Fruit fly (Drosophila melanogaster) whole organism, adult: ENCODE measurements around the gene cerv.

Experiments
- CG11617 ChIP-seq: fragments of 200-800 bp; sonication (Bioruptor generic); optimal IDR thresholded peaks from 2 replicates; lab custom pipeline; 2017; ENCODE audit warnings: mild to moderate bottlenecking, missing biosample characterization, missing genetic modification reagents, missing genetic modification characterization
- CG12768 ChIP-seq: fragments of 200-800 bp; sonication (Bioruptor generic); optimal IDR thresholded peaks from 2 replicates; lab custom pipeline; 2017; ENCODE audit warnings: missing biosample characterization, missing genetic modification characterization, mild to moderate bottlenecking, moderate library complexity, missing genetic modification reagents
- CG14711 ChIP-seq: fragments of 200-800 bp; sonication (Bioruptor generic); optimal IDR thresholded peaks from 2 replicates; lab custom pipeline; 2018; ENCODE audit warnings: missing biosample characterization, mild to moderate bottlenecking, missing genetic modification characterization, moderate library complexity
- CG1620 ChIP-seq: fragments of 200-800 bp; sonication (Bioruptor generic); optimal IDR thresholded peaks from 2 replicates; lab custom pipeline; 2016; ENCODE audit warnings: missing biosample characterization, missing genetic modification characterization
- CG33017 ChIP-seq: fragments of 200-800 bp; sonication (Bioruptor generic); optimal IDR thresholded peaks from 2 replicates; lab custom pipeline; 2018; ENCODE audit warnings: missing biosample characterization, mild to moderate bottlenecking, missing genetic modification characterization, moderate library complexity
- CG5204 ChIP-seq: fragments of 200-800 bp; sonication (Bioruptor generic); optimal IDR thresholded peaks from 2 replicates; lab custom pipeline; 2016; ENCODE audit warnings: missing biosample characterization, missing genetic modification characterization
- CG7045 ChIP-seq: fragments of 200-800 bp; sonication (Bioruptor generic); optimal IDR thresholded peaks from 2 replicates; lab custom pipeline; 2017; ENCODE audit warnings: missing biosample characterization, mild to moderate bottlenecking, missing genetic modification characterization
- CG7101 ChIP-seq: fragments of 200-800 bp; sonication (Bioruptor generic); optimal IDR thresholded peaks from 2 replicates; lab custom pipeline; 2018; ENCODE audit warnings: missing biosample characterization, mild to moderate bottlenecking, missing genetic modification characterization, moderate library complexity
- Clk ChIP-seq: fragments of 200-800 bp; sonication (Bioruptor generic); optimal IDR thresholded peaks from 2 replicates; lab custom pipeline; 2017; ENCODE audit warnings: missing biosample characterization, missing genetic modification characterization
- Crg-1 ChIP-seq: fragments of 200-800 bp; sonication (Bioruptor generic); optimal IDR thresholded peaks from 2 replicates; lab custom pipeline; 2016; ENCODE audit warnings: missing biosample characterization, missing genetic modification characterization
- Hr96 ChIP-seq: fragments of 200-800 bp; sonication (Bioruptor generic); optimal IDR thresholded peaks from 2 replicates; lab custom pipeline; 2016; ENCODE audit warnings: missing biosample characterization, missing genetic modification characterization
- Mnt ChIP-seq: fragments of 200-800 bp; sonication (Bioruptor generic); optimal IDR thresholded peaks from 2 replicates; lab custom pipeline; 2016; ENCODE audit warnings: missing biosample characterization, mild to moderate bottlenecking, missing genetic modification characterization
- bab1 ChIP-seq: fragments of 200-800 bp; sonication (Bioruptor generic); optimal IDR thresholded peaks from 3 replicates; lab custom pipeline; 2019; ENCODE audit warnings: missing biosample characterization, mild to moderate bottlenecking, missing genetic modification characterization, moderate library complexity
- cic ChIP-seq: fragments of 200-800 bp; sonication (Bioruptor generic); optimal IDR thresholded peaks from 2 replicates; lab custom pipeline; 2017; ENCODE audit warnings: missing biosample characterization, mild to moderate bottlenecking, missing genetic modification characterization, moderate library complexity
- cnc ChIP-seq, 2 experiments: fragments of >200 bp; optimal IDR thresholded peaks; 2 replicates each; lab custom pipeline; 2017
- kay ChIP-seq: fragments of 200-800 bp; sonication (Bioruptor generic); peaks from one replicate; lab custom pipeline; 2016; ENCODE audit warnings: missing biosample characterization, missing genetic modification characterization, borderline replicate concordance
- ovo ChIP-seq: fragments of 200-800 bp; sonication (Bioruptor generic); optimal IDR thresholded peaks from 2 replicates; lab custom pipeline; 2016; ENCODE audit warnings: missing biosample characterization, missing genetic modification characterization
- pad ChIP-seq: fragments of 200-800 bp; sonication (Bioruptor generic); optimal IDR thresholded peaks from 3 replicates; lab custom pipeline; 2017; ENCODE audit warnings: missing biosample characterization, missing genetic modification characterization, mild to moderate bottlenecking, moderate library complexity, missing genetic modification reagents
- tj ChIP-seq: fragments of 200-800 bp; sonication (Bioruptor generic); optimal IDR thresholded peaks from 3 replicates; lab custom pipeline; 2017; ENCODE audit warnings: missing biosample characterization, mild to moderate bottlenecking, missing genetic modification characterization, moderate library complexity
- toe ChIP-seq: fragments of 200-800 bp; sonication (Bioruptor generic); optimal IDR thresholded peaks from 2 replicates; lab custom pipeline; 2016; ENCODE audit warnings: missing biosample characterization, missing genetic modification characterization

The cerv gene

dm6 chrX:15532062-15532461 is 45.9 kb downstream of the cerv start:
- TF ChIP-seq bab1 (GFP tag; lab: Kevin White, UChicago) (no peak), cnc (optimal IDR thresholded peaks at IDR 0.05; lab: Kevin White, UChicago) (no peak), pad (GFP tag; lab: Kevin White, UChicago) (no peak), toe (GFP tag; lab: Kevin White, UChicago) (no peak)

DNA sequence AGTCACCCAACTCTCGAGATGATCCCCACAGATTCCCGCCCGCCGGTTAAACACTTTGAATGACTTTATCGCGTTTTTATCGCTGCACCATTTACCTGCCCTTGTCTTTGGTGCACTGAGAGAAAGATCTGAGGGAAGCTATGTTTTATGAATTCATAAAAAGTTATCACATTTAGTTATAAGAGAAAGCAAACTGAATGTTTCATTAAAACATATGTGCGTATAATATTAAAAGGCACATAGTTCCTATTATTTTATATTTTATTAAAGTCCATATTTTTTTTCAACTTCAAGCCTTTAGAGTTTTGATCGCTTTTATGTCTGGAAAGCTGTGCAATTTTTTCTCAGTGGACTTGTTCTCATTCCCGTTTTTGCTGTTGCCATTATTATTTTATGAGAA is 47.6 kb downstream of the cerv start:
- TF ChIP-seq toe (GFP tag; lab: Kevin White, UChicago) = no peak
- no peak for TF ChIP-seq CG33017 (tag; lab: Kevin White, UChicago)
- TF ChIP-seq bab1 (GFP tag; lab: Kevin White, UChicago) = no peak
- TF ChIP-seq CG7101 = no peak
- no peak for TF ChIP-seq cnc (optimal IDR thresholded peaks at IDR 0.05; lab: Kevin White, UChicago)
- no peak for TF ChIP-seq CG11617
- no peak for TF ChIP-seq tj (GFP tag; lab: Kevin White, UChicago)
- TF ChIP-seq CG1620 (GFP tag; lab: Kevin White, UChicago) = no peak
- no peak for TF ChIP-seq Crg-1 (GFP tag; lab: Kevin White, UChicago)
- no peak for TF ChIP-seq CG7045 (GFP tag; lab: Kevin White, UChicago)
- peak; percentile 4 for TF ChIP-seq CG14711 (tag; lab: Kevin White, UChicago)
- TF ChIP-seq CG5204 (GFP tag; lab: Kevin White, UChicago) = peak; percentile 24
- TF ChIP-seq Hr96 (GFP tag; lab: Kevin White, UChicago) = peak; percentile 16
- no peak for TF ChIP-seq ovo (GFP tag; lab: Kevin White, UChicago)
- TF ChIP-seq Clk = no peak
- no peak for TF ChIP-seq cic (GFP tag; lab: Kevin White, UChicago)
- no peak for TF ChIP-seq pad (GFP tag; lab: Kevin White, UChicago)
- no peak for TF ChIP-seq kay (GFP tag; lab: Kevin White, UChicago)
- no peak for TF ChIP-seq Mnt (GFP tag; lab: Kevin White, UChicago)
- no peak for TF ChIP-seq CG12768 (GFP tag; lab: Kevin White, UChicago)

dm6 chrX:15529958-15530357 is 48.0 kb downstream of the cerv start:
- TF ChIP-seq CG12768 (GFP tag; lab: Kevin White, UChicago) (no peak), CG7101 (no peak), kay (GFP tag; lab: Kevin White, UChicago) (no peak), pad (GFP tag; lab: Kevin White, UChicago) (no peak), CG14711 (tag; lab: Kevin White, UChicago) (no peak), toe (GFP tag; lab: Kevin White, UChicago) (no peak), CG11617 (no peak), Clk (no peak), CG33017 (tag; lab: Kevin White, UChicago) (no peak), cic (GFP tag; lab: Kevin White, UChicago) (no peak), ovo (GFP tag; lab: Kevin White, UChicago) (no peak), tj (GFP tag; lab: Kevin White, UChicago) (no peak), bab1 (GFP tag; lab: Kevin White, UChicago) (no peak), CG7045 (GFP tag; lab: Kevin White, UChicago) (no peak), cnc (optimal IDR thresholded peaks at IDR 0.05; lab: Kevin White, UChicago) (no peak), CG1620 (GFP tag; lab: Kevin White, UChicago) (no peak), Mnt (GFP tag; lab: Kevin White, UChicago) (no peak)

- no peak for TF ChIP-seq toe (GFP tag; lab: Kevin White, UChicago)
- TF ChIP-seq CG1620 (GFP tag; lab: Kevin White, UChicago) = no peak
- TF ChIP-seq CG7101 = peak; percentile 7
Measured at dm6 chrX:15529197-15529596, 48.8 kb downstream of the cerv start.
